Worm (Caenorhabditis elegans) whole organism, L4/young adult: ENCODE measurements around the gene srh-25.

Experiments
- W03F9.2 ChIP-seq: fragments of 150-350 bp; optimal IDR thresholded peaks from 2 replicates; lab custom pipeline; 2014; ENCODE audit warnings: missing biosample characterization, missing genetic modification characterization
- dao-5 ChIP-seq: sonication (generic microtip); optimal IDR thresholded peaks from 2 replicates; lab custom pipeline; 2016; ENCODE audit warnings: missing genotype, missing genetic modification characterization, moderate library complexity, missing compliant biosample characterization
- him-1 ChIP-seq: sonication (generic microtip); optimal IDR thresholded peaks from 2 replicates; lab custom pipeline; 2016; ENCODE audit warnings: missing genotype, missing genetic modification reagents, missing genetic modification characterization, missing compliant biosample characterization

Gene srh-25

DNA sequence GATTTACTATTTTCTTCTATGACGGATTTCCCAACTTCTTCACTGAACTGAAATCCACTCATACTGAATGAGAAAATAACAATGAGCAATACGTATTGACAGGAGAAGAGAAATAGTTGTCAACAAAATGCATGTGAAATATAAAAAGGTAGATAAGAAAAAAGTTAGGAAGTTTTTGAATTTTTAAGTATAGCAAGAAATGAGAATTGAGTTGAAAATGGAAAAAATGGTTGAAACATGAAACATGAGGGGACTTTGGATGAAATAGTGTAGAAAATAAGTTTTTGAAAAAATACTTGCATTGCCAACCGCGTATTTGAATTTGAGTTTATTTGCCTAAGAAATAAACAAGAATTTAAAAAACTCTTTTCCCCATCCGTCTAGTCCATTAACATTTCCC lies 13.3 kb upstream of the srh-25 start, which contains the start of the genes pals-38 and C54D10.9:
pals-38 (minus strand) TSS at position 101 of the 400 bp plus-strand sequence.
C54D10.9 (plus strand) TSS at position 259 of the 400 bp plus-strand sequence.
- no peak for TF ChIP-seq him-1 (tag; lab: Kevin White, UChicago)
- no peak for TF ChIP-seq dao-5
- TF ChIP-seq W03F9.2 = no peak

DNA sequence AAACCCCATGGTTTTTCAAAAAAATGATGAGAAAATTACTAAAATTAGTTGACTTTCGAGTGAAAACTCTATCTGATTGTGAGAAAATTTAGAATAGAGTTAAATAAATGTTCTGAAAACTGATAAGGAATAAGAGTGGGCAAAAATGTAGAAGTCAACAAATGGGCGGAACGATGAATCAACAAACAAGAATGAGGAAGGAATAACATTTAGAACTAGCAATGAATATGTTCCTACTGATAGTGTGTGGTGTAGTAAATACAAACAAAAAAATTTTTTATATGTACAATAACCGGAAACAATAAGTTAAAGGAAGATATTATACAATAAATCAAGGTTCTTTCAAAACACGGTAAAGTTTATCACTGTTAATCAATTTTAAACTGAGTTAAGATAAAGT lies 10.1 kb upstream of the srh-25 start, which contains the start of gene pals-39:
pals-39 (minus strand) TSS at position 101 of the 400 bp plus-strand sequence.
- no peak for TF ChIP-seq dao-5
- no peak for TF ChIP-seq him-1 (tag; lab: Kevin White, UChicago)
- TF ChIP-seq W03F9.2 = no peak

DNA sequence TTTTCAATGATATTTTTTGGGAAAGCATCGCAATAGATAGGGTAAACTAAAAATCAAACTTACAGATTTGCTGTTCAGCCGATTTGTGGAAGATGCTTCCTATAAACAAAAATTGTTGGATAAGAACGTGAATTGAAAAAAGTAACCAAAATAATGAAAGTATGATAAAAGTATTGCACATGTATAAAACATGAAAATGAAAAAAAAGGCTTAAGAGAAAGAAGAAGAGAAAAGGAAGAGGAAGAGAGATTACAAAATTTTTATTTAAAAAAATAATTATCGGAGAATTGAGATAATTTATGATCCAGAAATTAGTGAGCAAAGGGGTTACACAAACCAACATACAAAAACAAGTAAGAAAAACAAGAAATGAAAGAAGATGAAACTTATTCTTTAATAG lies 7.8 kb upstream of the srh-25 start, which contains the start of gene pals-37:
pals-37 (minus strand) TSS at position 101 of the 400 bp plus-strand sequence.
- TF ChIP-seq dao-5 (no peak), W03F9.2 (no peak), him-1 (tag; lab: Kevin White, UChicago) (no peak)

DNA sequence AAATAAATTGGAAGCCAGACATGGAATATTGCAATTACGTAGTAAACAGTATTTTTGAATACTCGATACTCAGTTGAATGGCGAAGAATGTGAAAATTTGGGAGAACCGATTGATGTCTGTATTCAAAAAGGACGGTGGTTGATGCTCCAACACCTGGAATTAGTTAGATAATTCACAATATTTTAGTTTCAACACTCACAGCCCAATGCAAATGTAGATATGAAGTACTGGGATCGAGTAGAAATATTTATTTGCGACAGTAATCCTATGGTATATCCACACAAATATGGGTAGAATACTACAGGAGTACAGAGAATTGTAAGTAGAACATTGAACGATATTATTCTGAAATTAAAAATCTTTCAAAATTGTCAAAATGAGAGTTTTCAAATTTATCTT lies 512 bp downstream of the srh-25 start:
- no peak for TF ChIP-seq dao-5
- TF ChIP-seq W03F9.2 = no peak
- TF ChIP-seq him-1 (tag; lab: Kevin White, UChicago) = no peak

DNA sequence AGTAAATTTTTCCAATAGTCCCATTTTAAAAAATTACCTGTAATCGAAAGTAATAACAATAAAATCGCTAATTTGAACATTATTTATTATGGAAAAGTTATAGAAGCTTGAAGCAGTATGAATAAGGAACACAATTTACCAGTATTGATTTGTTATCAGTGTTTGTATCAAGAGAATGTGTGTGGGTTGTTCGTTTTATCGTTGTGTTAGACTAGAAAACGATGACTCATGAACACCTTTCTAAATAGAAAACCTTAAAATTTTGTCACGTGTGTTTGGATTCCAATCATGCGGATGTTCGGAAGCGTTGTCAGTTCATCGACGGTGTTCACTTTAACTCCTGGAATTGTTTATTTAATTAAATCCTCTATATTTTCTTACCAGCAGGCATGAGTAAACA lies 1.5 kb downstream of the srh-25 start, which contains the start of gene C54D10.13:
C54D10.13 (minus strand) TSS at position 179 of the 400 bp plus-strand sequence.
- TF ChIP-seq him-1 (tag; lab: Kevin White, UChicago) (no peak), dao-5 (no peak), W03F9.2 (no peak)

DNA sequence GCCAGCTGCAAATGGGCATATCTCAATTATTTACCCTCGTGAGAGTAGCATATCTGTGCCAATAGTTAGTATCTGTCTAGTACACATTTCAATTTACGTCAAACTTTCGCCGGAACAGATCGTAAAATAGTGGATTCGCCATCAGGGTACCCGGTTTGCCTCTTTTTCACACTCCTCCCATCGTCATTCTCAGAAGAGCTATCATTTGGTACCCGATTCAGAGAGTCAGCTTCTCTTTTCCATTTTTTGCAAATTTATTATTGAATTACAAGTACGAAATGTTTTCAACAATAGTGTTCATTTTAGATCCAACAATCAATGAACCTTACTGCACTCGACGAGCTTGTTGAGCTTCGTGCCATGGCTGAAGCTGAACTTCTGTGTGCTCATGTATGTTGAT lies 4.6 kb downstream of the srh-25 start, which contains the start of gene C54D10.5:
C54D10.5 (plus strand) TSS at position 301 of the 400 bp plus-strand sequence.
- TF ChIP-seq dao-5 (no peak), him-1 (tag; lab: Kevin White, UChicago) (no peak), W03F9.2 (no peak)

DNA sequence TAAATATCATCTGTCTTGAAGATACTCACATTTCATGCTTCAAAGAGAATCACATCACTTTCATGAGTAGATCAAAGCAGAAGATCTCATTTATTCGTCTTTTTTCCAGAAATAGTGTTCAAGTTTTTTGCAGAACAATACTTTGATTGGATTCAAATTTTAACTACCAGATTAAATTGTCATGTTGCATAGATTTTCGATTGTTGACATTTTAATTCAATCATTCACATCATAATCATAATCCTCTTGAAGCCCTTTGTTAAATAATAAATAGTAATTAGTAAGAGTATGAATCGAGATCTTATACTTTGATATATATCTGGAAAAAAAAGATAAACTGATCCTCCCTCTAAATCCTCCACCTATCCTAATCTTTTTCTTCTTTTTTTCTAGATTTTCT lies 5.8 kb downstream of the srh-25 start:
- TF ChIP-seq dao-5 (no peak), W03F9.2 (no peak), him-1 (tag; lab: Kevin White, UChicago) (no peak)

DNA sequence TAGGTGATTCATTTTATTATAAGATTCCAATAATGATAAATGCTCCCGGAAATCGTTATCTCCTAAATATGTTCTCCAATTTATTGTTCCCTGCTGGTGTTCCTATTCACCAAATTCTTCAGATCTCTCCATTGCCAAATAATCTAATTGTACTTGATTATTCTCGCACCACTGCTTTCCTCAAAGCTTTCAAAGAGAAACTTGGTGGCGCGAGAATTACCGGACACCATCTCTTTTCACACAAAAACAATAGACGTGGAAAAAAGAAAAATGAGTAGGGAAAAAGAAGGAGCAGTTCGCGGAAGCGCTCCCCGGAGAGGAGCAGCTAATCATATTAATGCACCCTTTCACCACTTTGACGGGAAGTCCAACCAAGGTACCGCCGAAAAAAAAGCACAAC lies 12.3 kb downstream of the srh-25 start:
- TF ChIP-seq W03F9.2 (no peak), dao-5 (no peak), him-1 (tag; lab: Kevin White, UChicago) (no peak)

DNA sequence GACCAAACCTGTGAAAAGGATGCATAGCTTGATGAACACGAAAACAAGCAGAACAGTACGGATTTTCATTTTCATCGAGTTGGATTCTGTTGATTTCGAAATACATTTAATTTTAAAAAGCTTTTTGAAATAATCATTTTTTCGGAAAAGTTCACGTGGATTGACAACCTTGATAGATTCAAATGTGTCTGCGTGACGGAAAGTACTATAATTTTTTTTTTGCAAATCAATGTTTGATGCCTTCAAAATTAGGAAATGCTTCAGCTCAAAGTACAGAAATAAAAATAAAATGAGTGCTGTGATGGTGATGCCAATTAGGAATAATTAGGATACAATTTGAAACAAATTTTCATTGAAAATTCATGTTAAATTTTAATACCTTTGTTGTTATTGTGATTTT lies 12.8 kb downstream of the srh-25 start, which contains the start of gene C54D10.4:
C54D10.4 (minus strand) TSS at position 101 of the 400 bp plus-strand sequence.
- TF ChIP-seq dao-5 (no peak), him-1 (tag; lab: Kevin White, UChicago) (no peak), W03F9.2 (no peak)

DNA sequence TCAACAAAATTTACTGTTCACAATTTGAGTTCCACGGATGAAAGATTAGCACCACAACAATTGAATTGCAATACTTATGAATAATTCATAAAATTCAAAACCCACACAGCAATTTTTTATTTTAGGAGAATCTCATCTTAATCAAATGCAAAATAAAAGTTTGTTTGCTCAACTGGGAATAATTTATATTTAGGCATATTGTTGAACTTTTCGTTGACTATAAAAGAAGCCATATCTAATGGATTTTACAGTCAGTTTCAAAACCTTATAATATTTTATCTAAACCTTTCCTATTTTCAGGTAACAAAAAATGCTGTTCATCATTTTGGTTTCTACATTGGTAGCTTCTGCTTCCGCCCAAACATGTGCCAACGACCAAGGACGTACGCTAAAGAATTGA lies 15.3 kb downstream of the srh-25 start, which contains the start of gene C54D10.3:
C54D10.3 (plus strand) TSS at position 301 of the 400 bp plus-strand sequence.
- TF ChIP-seq W03F9.2 (no peak), dao-5 (no peak), him-1 (tag; lab: Kevin White, UChicago) (no peak)

DNA sequence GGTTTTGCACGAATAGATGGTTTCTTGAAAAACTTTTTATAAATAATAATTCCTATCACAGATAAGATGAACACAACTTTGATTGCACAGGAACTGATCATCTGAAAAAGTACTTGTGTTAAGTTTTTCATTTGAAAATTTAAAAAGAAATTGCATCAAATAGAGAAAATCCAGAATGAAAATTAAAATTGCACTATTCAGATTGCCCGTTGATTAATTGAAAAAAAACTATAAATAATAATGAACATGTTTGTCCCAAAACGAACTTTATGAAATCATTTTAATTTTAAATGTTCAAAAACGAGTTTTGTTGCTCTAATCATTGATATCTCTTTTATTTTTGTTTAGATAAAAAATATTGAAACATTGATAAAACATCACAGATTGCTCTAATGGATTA lies 16.3 kb downstream of the srh-25 start, which contains the start of gene cdr-3:
cdr-3 (minus strand) TSS at position 101 of the 400 bp plus-strand sequence.
- no peak for TF ChIP-seq him-1 (tag; lab: Kevin White, UChicago)
- TF ChIP-seq dao-5 = no peak
- TF ChIP-seq W03F9.2 = no peak

DNA sequence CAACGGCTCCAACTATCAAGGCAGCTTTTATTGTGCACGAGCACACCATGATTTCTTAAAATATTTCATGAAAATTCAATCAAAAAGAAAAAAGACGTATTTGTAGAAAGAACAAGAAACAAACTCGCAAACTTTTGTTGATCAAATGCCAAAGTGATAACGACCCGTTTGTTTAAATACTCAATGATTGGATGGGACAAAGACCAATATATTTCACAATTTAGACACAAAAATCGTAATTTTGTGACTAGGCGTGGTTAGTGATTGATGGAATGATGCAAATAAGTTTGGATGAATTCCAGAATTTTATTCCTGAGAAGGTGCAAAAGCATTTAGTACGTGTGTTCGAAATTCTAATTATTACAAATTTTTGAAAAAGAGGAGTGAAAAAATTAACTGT lies 18.0 kb downstream of the srh-25 start, which contains the start of gene cdr-2:
cdr-2 (minus strand) TSS at position 54 of the 400 bp plus-strand sequence.
- TF ChIP-seq him-1 (tag; lab: Kevin White, UChicago) = no peak
- TF ChIP-seq dao-5 = no peak
- TF ChIP-seq W03F9.2 = no peak

DNA sequence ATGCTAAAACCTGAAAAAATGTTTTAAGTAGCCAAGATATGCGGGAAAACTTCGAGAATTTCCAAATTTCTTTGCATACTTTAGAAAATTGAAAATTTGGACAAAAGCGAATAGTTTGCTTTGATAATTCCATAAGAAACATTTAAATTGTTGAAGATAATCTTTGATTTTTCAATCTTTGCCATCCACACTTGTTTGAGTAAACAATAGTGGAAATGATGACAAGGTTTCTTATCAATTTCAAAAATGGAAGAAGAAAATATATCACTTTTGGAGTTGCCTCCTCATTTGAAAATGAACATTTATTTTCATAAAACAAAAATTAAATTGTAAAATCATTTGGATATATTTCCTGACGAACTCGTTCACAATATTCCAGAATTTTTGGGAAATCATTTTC lies 19.3 kb downstream of the srh-25 start:
- no peak for TF ChIP-seq him-1 (tag; lab: Kevin White, UChicago)
- no peak for TF ChIP-seq dao-5
- no peak for TF ChIP-seq W03F9.2

DNA sequence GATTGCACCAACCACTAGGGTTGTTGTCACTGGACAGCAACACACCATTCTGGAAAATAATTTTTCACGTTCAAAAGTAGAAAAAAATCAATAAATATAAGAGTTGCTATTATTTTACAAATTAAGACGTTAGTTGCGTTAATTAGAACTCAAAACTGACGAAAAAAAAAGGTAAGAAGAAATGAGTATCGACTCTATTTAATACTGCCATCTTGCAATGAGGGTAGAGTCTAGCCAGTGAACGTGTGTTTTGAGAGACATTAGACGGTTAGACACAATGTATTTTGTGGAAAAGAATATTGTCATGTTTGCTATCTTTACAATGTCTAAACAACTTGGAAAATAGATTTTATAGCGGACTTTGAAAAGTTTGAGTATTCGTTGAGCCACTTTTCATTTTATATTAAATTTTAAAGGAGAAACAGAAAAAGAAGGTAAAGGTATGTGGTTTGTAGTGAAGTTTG lies 19.9 kb downstream of the srh-25 start, which contains the start of gene cdr-6:
cdr-6 (minus strand) TSS at position 51 of the 464 bp plus-strand sequence.
- TF ChIP-seq him-1 (tag; lab: Kevin White, UChicago) = no peak
- TF ChIP-seq dao-5 = no peak
- TF ChIP-seq W03F9.2 = no peak

DNA sequence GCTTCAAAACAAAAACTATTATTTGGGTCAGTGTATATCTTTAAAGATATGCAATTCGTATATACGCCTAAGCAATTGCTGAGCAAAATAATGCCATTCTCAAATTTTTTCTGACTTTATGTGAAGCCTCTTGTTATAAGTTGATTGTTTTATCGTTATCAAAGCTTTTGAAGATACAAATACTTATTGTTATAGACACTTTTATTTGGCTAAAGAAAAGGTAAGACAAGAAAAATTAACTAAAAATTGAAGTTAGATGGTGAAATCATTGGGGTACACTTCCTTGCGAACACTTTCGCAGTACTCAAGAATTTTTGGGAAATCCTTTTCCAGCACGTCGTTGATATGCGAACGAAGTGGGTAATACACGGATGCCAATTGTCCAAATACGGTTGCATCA lies 21.3 kb downstream of the srh-25 start:
- TF ChIP-seq dao-5 (no peak), him-1 (tag; lab: Kevin White, UChicago) (no peak)
